Fruit fly (Drosophila melanogaster) whole organism, embryonic: ENCODE data around the gene DnaJ-1.

Experiments
- Abd-B ChIP-seq: fragments of 200-800 bp; sonication (Bioruptor generic); optimal IDR thresholded peaks from 2 replicates; lab custom pipeline; 2018; ENCODE audit warnings: missing biosample characterization, mild to moderate bottlenecking, missing genetic modification characterization, moderate library complexity
- BEAF-32 ChIP-seq: fragments of 200-800 bp; sonication (Bioruptor generic); optimal IDR thresholded peaks from 3 replicates; lab custom pipeline; 2017; ENCODE audit warnings: missing biosample characterization, missing genetic modification characterization, mild to moderate bottlenecking, moderate library complexity, missing genetic modification reagents
- Bdp1 ChIP-seq: fragments of 200-800 bp; sonication (Bioruptor generic); optimal IDR thresholded peaks from 3 replicates; lab custom pipeline; 2016; ENCODE audit warnings: missing biosample characterization, missing genetic modification characterization
- CG10274 ChIP-seq: fragments of 200-800 bp; sonication (Bioruptor generic); optimal IDR thresholded peaks from 3 replicates; lab custom pipeline; 2017; ENCODE audit warnings: missing biosample characterization, mild to moderate bottlenecking, missing genetic modification characterization
- CG10321 ChIP-seq: fragments of 200-800 bp; sonication (Bioruptor generic); IDR thresholded peaks from 2 replicates; pipeline ENCODE4 v1.3.6; 2022; ENCODE audit warnings: missing biosample characterization, missing genetic modification characterization
- CG10565 ChIP-seq: fragments of 200-800 bp; sonication (Bioruptor generic); optimal IDR thresholded peaks from 3 replicates; lab custom pipeline; 2016; ENCODE audit warnings: missing biosample characterization, mild to moderate bottlenecking, missing genetic modification characterization
- CG1233 ChIP-seq: fragments of 200-800 bp; sonication (Bioruptor generic); optimal IDR thresholded peaks from 4 replicates; lab custom pipeline; 2018; ENCODE audit warnings: missing biosample characterization, mild to moderate bottlenecking, missing genetic modification characterization
- CG12744 ChIP-seq: fragments of 200-800 bp; sonication (Bioruptor generic); optimal IDR thresholded peaks from 2 replicates; lab custom pipeline; 2016; ENCODE audit warnings: missing biosample characterization, missing genetic modification characterization
- CG13624 ChIP-seq: fragments of 200-800 bp; sonication (Bioruptor generic); optimal IDR thresholded peaks from 2 replicates; lab custom pipeline; 2016; ENCODE audit warnings: missing biosample characterization, missing genetic modification characterization
- CG14014 ChIP-seq: fragments of 200-800 bp; sonication (Bioruptor generic); IDR thresholded peaks from 2 replicates; pipeline ENCODE4 v1.3.6; 2022; ENCODE audit warnings: missing biosample characterization, missing genetic modification characterization
- CG15269 ChIP-seq: fragments of 200-800 bp; sonication (Bioruptor generic); optimal IDR thresholded peaks from 2 replicates; lab custom pipeline; 2018; ENCODE audit warnings: missing biosample characterization, mild to moderate bottlenecking, missing genetic modification characterization, moderate library complexity
- CG17568 ChIP-seq: fragments of 200-800 bp; sonication (Bioruptor generic); optimal IDR thresholded peaks from 2 replicates; lab custom pipeline; 2018; ENCODE audit warnings: missing biosample characterization, mild to moderate bottlenecking, missing genetic modification characterization, moderate library complexity
- CG2712 ChIP-seq: fragments of 200-800 bp; optimal IDR thresholded peaks from 3 replicates; lab custom pipeline; 2019; ENCODE audit warnings: missing biosample characterization, mild to moderate bottlenecking, missing genetic modification characterization, moderate library complexity
- CG2889 ChIP-seq: fragments of 200-800 bp; sonication (Bioruptor generic); IDR thresholded peaks from 3 replicates; pipeline ENCODE4 v1.3.6; 2022; ENCODE audit warnings: missing biosample characterization, missing genetic modification characterization
- CG3407 ChIP-seq: fragments of 200-800 bp; sonication (Bioruptor generic); optimal IDR thresholded peaks from 2 replicates; lab custom pipeline; 2018; ENCODE audit warnings: missing biosample characterization, mild to moderate bottlenecking, missing genetic modification characterization
- CG3847 ChIP-seq: fragments of 200-800 bp; sonication (Bioruptor generic); IDR thresholded peaks from 2 replicates; pipeline ENCODE4 v1.3.6; 2022; ENCODE audit warnings: missing biosample characterization, missing genetic modification characterization
- CG4820 ChIP-seq: fragments of 200-800 bp; sonication (Bioruptor generic); optimal IDR thresholded peaks from 3 replicates; lab custom pipeline; 2016; ENCODE audit warnings: missing biosample characterization, missing genetic modification characterization
- CG6254 ChIP-seq: fragments of 200-800 bp; sonication (Bioruptor generic); optimal IDR thresholded peaks from 3 replicates; lab custom pipeline; 2017; ENCODE audit warnings: mild to moderate bottlenecking, missing biosample characterization, missing genetic modification reagents, missing genetic modification characterization
- CG7745 ChIP-seq: fragments of 200-800 bp; sonication (Bioruptor generic); optimal IDR thresholded peaks from 2 replicates; lab custom pipeline; 2018; ENCODE audit warnings: missing biosample characterization, mild to moderate bottlenecking, missing genetic modification characterization, moderate library complexity
- CG9437 ChIP-seq: fragments of 200-800 bp; sonication (Bioruptor generic); optimal IDR thresholded peaks from 2 replicates; lab custom pipeline; 2018; ENCODE audit warnings: missing biosample characterization, mild to moderate bottlenecking, missing genetic modification characterization
- CHES-1-like ChIP-seq: fragments of 200-800 bp; sonication (Bioruptor generic); optimal IDR thresholded peaks from 2 replicates; lab custom pipeline; 2016; ENCODE audit warnings: missing biosample characterization, missing genetic modification characterization
- E2f1 ChIP-seq: fragments of 200-800 bp; sonication (Bioruptor generic); IDR thresholded peaks from 2 replicates; pipeline ENCODE4 v1.3.6; 2022; ENCODE audit warnings: missing biosample characterization, missing genetic modification characterization
- ERR ChIP-seq: fragments of 200-800 bp; sonication (Bioruptor generic); optimal IDR thresholded peaks from 2 replicates; lab custom pipeline; 2016; ENCODE audit warnings: missing biosample characterization, missing genetic modification characterization
- HLH3B ChIP-seq: fragments of 200-800 bp; sonication (Bioruptor generic); IDR thresholded peaks from 2 replicates; pipeline ENCODE4 v1.3.6; 2022; ENCODE audit warnings: missing biosample characterization, missing genetic modification characterization
- Hr39 ChIP-seq: fragments of >200 bp; optimal IDR thresholded peaks from 2 replicates; lab custom pipeline; 2017
- Hr51 ChIP-seq, 2 experiments: fragments of 200-800 bp; sonication (Bioruptor generic); optimal IDR thresholded peaks; 2 replicates in 1 of 2; 3 replicates in 1 of 2; lab custom pipeline; 2016 to 2018; ENCODE audit warnings: missing biosample characterization in 2 of 2, missing genetic modification characterization in 2 of 2, mild to moderate bottlenecking in 1 of 2, moderate library complexity in 1 of 2
- Lhr ChIP-seq: fragments of 200-800 bp; sonication (Bioruptor generic); optimal IDR thresholded peaks from 3 replicates; lab custom pipeline; 2017; ENCODE audit warnings: mild to moderate bottlenecking, missing biosample characterization, missing genetic modification reagents, missing genetic modification characterization
- NFAT ChIP-seq: fragments of 200-800 bp; sonication (Bioruptor generic); IDR thresholded peaks from 2 replicates; pipeline ENCODE4 v1.3.6; 2022; ENCODE audit warnings: missing biosample characterization, missing genetic modification characterization
- Nf-YB ChIP-seq: fragments of 200-800 bp; sonication (Bioruptor generic); optimal IDR thresholded peaks from 3 replicates; lab custom pipeline; 2019; ENCODE audit warnings: missing biosample characterization, mild to moderate bottlenecking, missing genetic modification characterization, moderate library complexity
- Oaz ChIP-seq: fragments of 200-800 bp; sonication (Bioruptor generic); IDR thresholded peaks from 2 replicates; pipeline ENCODE4 v1.3.6; 2022; ENCODE audit warnings: missing biosample characterization, missing genetic modification characterization
- Oli ChIP-seq: fragments of 200-800 bp; sonication (Bioruptor generic); optimal IDR thresholded peaks from 2 replicates; lab custom pipeline; 2018; ENCODE audit warnings: missing biosample characterization, mild to moderate bottlenecking, missing genetic modification characterization, moderate library complexity
- Optix ChIP-seq: fragments of 200-800 bp; sonication (Bioruptor generic); IDR thresholded peaks from 3 replicates; pipeline ENCODE4 v1.3.6; 2022; ENCODE audit warnings: missing biosample characterization, missing genetic modification characterization
- PHDP ChIP-seq: fragments of 200-800 bp; sonication (Bioruptor generic); optimal IDR thresholded peaks from 3 replicates; lab custom pipeline; 2018; ENCODE audit warnings: missing biosample characterization, mild to moderate bottlenecking, missing genetic modification characterization, moderate library complexity
- TFAM ChIP-seq: fragments of 200-800 bp; sonication (Bioruptor generic); optimal IDR thresholded peaks from 2 replicates; lab custom pipeline; 2017; ENCODE audit warnings: missing biosample characterization, missing genetic modification characterization, inconsistent platforms
- br ChIP-seq: fragments of >200 bp; optimal IDR thresholded peaks from 2 replicates; lab custom pipeline; 2017
- cas ChIP-seq: fragments of 200-800 bp; sonication (Bioruptor generic); IDR thresholded peaks from 2 replicates; pipeline ENCODE4 v1.3.6; 2022; ENCODE audit warnings: missing biosample characterization, missing genetic modification characterization
- croc ChIP-seq: fragments of 200-800 bp; sonication (Bioruptor generic); conservative IDR thresholded peaks from 3 replicates; pipeline ENCODE4 v1.3.6; 2022; ENCODE audit warnings: missing biosample characterization, missing genetic modification characterization
- ewg ChIP-seq: fragments of 200-800 bp; sonication (Bioruptor generic); optimal IDR thresholded peaks from 3 replicates; lab custom pipeline; 2017; ENCODE audit warnings: mild to moderate bottlenecking, missing biosample characterization, missing genetic modification reagents, missing genetic modification characterization
- fd96Cb ChIP-seq: fragments of 200-800 bp; sonication (Bioruptor generic); optimal IDR thresholded peaks from 2 replicates; lab custom pipeline; 2018; ENCODE audit warnings: missing biosample characterization, mild to moderate bottlenecking, missing genetic modification characterization, moderate library complexity
- fru ChIP-seq: fragments of >200 bp; optimal IDR thresholded peaks from 2 replicates; lab custom pipeline; 2017
- ftz-f1 ChIP-seq: fragments of 200-800 bp; sonication (Bioruptor generic); optimal IDR thresholded peaks from 2 replicates; lab custom pipeline; 2016; ENCODE audit warnings: missing biosample characterization, missing genetic modification characterization
- gce ChIP-seq: fragments of 200-800 bp; sonication (Bioruptor generic); IDR thresholded peaks from 3 replicates; pipeline ENCODE4 v1.3.6; 2022; ENCODE audit warnings: missing biosample characterization, missing genetic modification characterization
- gsb ChIP-seq: fragments of 200-800 bp; sonication (Bioruptor generic); IDR thresholded peaks from 2 replicates; pipeline ENCODE4 v1.3.6; 2022; ENCODE audit warnings: missing biosample characterization, missing genetic modification characterization
- hth ChIP-seq: fragments of >200 bp; optimal IDR thresholded peaks from 2 replicates; lab custom pipeline; 2017; ENCODE audit warnings: inconsistent platforms
- lola ChIP-seq, 3 experiments: fragments of >200 bp in 2 of 3; fragments of 200-800 bp in 1 of 3; sonication (Bioruptor generic) in 1 of 3; optimal IDR thresholded peaks; 2 replicates each; lab custom pipeline; 2017 to 2019; ENCODE audit warnings: missing biosample characterization in 3 of 3, missing genetic modification characterization in 3 of 3, mild to moderate bottlenecking in 1 of 3, moderate library complexity in 1 of 3
- odd ChIP-seq: fragments of 200-800 bp; sonication (Bioruptor generic); optimal IDR thresholded peaks from 2 replicates; lab custom pipeline; 2017; ENCODE audit warnings: missing biosample characterization, mild to moderate bottlenecking, missing genetic modification characterization
- pita ChIP-seq: fragments of 200-800 bp; sonication (Bioruptor generic); optimal IDR thresholded peaks from 2 replicates; lab custom pipeline; 2017; ENCODE audit warnings: missing biosample characterization, mild to moderate bottlenecking, missing genetic modification characterization
- pum ChIP-seq: fragments of 200-800 bp; sonication (Bioruptor generic); optimal IDR thresholded peaks from 2 replicates; lab custom pipeline; 2016; ENCODE audit warnings: missing biosample characterization, missing genetic modification characterization
- seq ChIP-seq: fragments of 200-800 bp; sonication (Bioruptor generic); IDR thresholded peaks from 2 replicates; pipeline ENCODE4 v1.3.6; 2022; ENCODE audit warnings: missing biosample characterization, missing genetic modification characterization
- unpg ChIP-seq: fragments of 200-800 bp; sonication (Bioruptor generic); optimal IDR thresholded peaks from 3 replicates; lab custom pipeline; 2018; ENCODE audit warnings: missing biosample characterization, mild to moderate bottlenecking, missing genetic modification characterization, moderate library complexity
- wor ChIP-seq: fragments of 200-800 bp; sonication (Bioruptor generic); IDR thresholded peaks from 2 replicates; pipeline ENCODE4 v1.3.6; 2022; ENCODE audit warnings: missing biosample characterization, missing genetic modification characterization

The DnaJ-1 gene

DNA sequence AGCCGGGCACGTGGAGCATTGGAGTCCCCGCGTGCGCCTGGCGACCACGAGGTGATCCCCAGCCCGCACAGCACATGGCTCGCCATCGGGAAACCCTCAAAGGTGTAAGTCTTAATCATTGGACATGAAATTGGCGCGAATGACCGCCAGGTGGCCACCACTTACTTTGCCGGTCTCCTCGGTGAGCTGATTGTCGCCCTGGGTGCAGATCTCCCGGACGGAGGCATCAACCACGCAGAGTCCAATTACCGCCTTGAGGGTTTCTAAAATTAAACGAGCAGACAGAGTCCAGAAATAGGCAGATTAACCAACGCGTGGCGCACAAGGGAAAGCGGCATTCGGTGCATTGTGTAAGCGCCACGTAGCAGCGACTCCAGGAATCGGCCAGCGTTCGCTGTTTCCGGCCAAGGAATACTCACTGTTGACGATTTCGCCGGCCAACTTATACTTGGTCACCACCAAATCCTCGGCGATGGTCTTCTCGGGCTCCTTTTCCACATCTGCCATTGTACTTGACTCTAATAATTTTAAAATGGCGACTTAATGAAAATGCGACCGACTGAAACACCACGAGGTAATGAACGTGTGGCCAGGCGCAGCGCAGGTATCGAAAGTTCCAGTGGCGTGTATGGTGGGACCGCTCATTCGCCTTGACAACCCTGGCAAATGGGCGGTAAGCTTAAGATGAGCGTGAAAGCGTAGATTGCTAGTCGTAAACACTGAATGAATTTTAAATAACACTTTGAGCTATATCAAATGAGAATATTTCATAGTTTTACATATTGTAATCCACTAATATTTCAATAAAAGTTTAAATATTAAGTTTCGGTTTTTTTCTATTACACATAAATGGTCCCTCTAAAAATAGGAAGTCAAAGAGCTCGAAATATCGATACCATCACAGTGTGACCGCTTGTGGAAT is 13.2 kb upstream of the DnaJ-1 start, which contains the start of gene CG10576 (continued):
- TF ChIP-seq PHDP (tag; lab: Kevin White, UChicago) (no peak), cas (GFP tag; lab: Robert Waterston, UW) (no peak), fru (no peak), CG2889 (GFP tag; lab: Robert Waterston, UW) (no peak), CG17568 (GFP tag; lab: Kevin White, UChicago) (no peak), Hr39 (lab: Kevin White, UChicago) (no peak), CG14014 (GFP tag; lab: Robert Waterston, UW) (no peak), ewg (GFP tag; lab: Kevin White, UChicago) (no peak), CG15269 (tag; lab: Kevin White, UChicago) (no peak), Nf-YB (no peak), fd96Cb (no peak), ftz-f1 (GFP tag; lab: Kevin White, UChicago) (no peak), gsb (GFP tag; lab: Robert Waterston, UW) (no peak), CHES-1-like (GFP tag; lab: Kevin White, UChicago) (peak; percentile 18), pum (GFP tag; lab: Kevin White, UChicago) (no peak), CG12744 (GFP tag; lab: Kevin White, UChicago) (no peak), odd (GFP tag; lab: Kevin White, UChicago) (no peak), CG9437 (GFP tag; lab: Kevin White, UChicago) (no peak), Optix (GFP tag; lab: Robert Waterston, UW) (no peak), CG10274 (no peak), CG10321 (GFP tag; lab: Robert Waterston, UW) (no peak), ERR (GFP tag; lab: Kevin White, UChicago) (no peak), BEAF-32 (GFP tag; lab: Kevin White, UChicago) (peak; percentile 91), NFAT (GFP tag; lab: Robert Waterston, UW) (no peak), E2f1 (GFP tag; lab: Robert Waterston, UW) (no peak), lola (GFP tag; optimal IDR thresholded peaks at IDR 0.05; lab: Kevin White, UChicago) (peak in 1 of 3 experiments; percentile 4), CG7745 (tag; lab: Kevin White, UChicago) (no peak), CG6254 (GFP tag; lab: Kevin White, UChicago) (no peak), CG10565 (GFP tag; lab: Kevin White, UChicago) (no peak), CG4820 (GFP tag; lab: Kevin White, UChicago) (no peak), CG1233 (no peak), Bdp1 (GFP tag; lab: Kevin White, UChicago) (no peak), wor (GFP tag; lab: Robert Waterston, UW) (no peak), hth (no peak), seq (GFP tag; lab: Robert Waterston, UW) (no peak), Abd-B (no peak), Oli (tag; lab: Kevin White, UChicago) (no peak), CG13624 (GFP tag; lab: Kevin White, UChicago) (peak; percentile 63), gce (no peak), Lhr (GFP tag; lab: Kevin White, UChicago) (no peak), TFAM (GFP tag; lab: Kevin White, UChicago) (no peak), CG3847 (GFP tag; lab: Robert Waterston, UW) (peak; percentile 53), unpg (GFP tag; lab: Kevin White, UChicago) (no peak), Oaz (GFP tag; lab: Robert Waterston, UW) (no peak), Hr51 (GFP tag; optimal IDR thresholded peaks at IDR 0.05; lab: Kevin White, UChicago) (no peak), croc (GFP tag; lab: Robert Waterston, UW) (no peak), CG3407 (GFP tag; lab: Kevin White, UChicago) (no peak), CG2712 (tag; lab: Kevin White, UChicago) (no peak), br (no peak), pita (GFP tag; lab: Kevin White, UChicago) (no peak), HLH3B (GFP tag; lab: Robert Waterston, UW) (no peak)
